Worm (Caenorhabditis elegans) whole organism, late embryonic: ENCODE measurements around the gene D1053.3.
A peak's percentile ranks its signal among the peaks of the same experiment; 100 is the strongest.

Experiments used
- C08G9.2 ChIP-seq: sonication (generic microtip); optimal IDR thresholded peaks from 2 replicates; lab custom pipeline; 2016; ENCODE audit warnings: mild to moderate bottlenecking, missing genetic modification characterization, moderate library complexity, missing compliant biosample characterization
- C38D4.7 ChIP-seq: fragments of 200-800 bp; sonication (Bioruptor generic); optimal IDR thresholded peaks from 2 replicates; lab custom pipeline; 2018; ENCODE audit warnings: mild to moderate bottlenecking, missing genetic modification characterization, moderate library complexity, missing compliant biosample characterization
- F13H6.1 ChIP-seq: sonication (generic microtip); optimal IDR thresholded peaks from 2 replicates; lab custom pipeline; 2016; ENCODE audit warnings: missing genetic modification characterization, missing compliant biosample characterization
- Y22D7AL.16 ChIP-seq: sonication (generic microtip); optimal IDR thresholded peaks from 2 replicates; lab custom pipeline; 2016; ENCODE audit warnings: missing genetic modification characterization, missing compliant biosample characterization
- ceh-14 ChIP-seq: sonication (generic microtip); optimal IDR thresholded peaks from 2 replicates; lab custom pipeline; 2016; ENCODE audit warnings: missing genotype, missing genetic modification characterization, missing compliant biosample characterization
- ceh-18 ChIP-seq: sonication (generic microtip); optimal IDR thresholded peaks from 2 replicates; lab custom pipeline; 2016; ENCODE audit warnings: missing genetic modification characterization, missing compliant biosample characterization
- ceh-19 ChIP-seq: fragments of 200-800 bp; sonication (Bioruptor generic); optimal IDR thresholded peaks from 2 replicates; lab custom pipeline; 2018; ENCODE audit warnings: mild to moderate bottlenecking, missing genetic modification characterization, missing compliant biosample characterization
- ceh-2 ChIP-seq: sonication (generic microtip); optimal IDR thresholded peaks from 2 replicates; lab custom pipeline; 2016; ENCODE audit warnings: missing genotype, missing genetic modification characterization, missing compliant biosample characterization
- ceh-22 ChIP-seq: sonication (generic microtip); optimal IDR thresholded peaks from 2 replicates; lab custom pipeline; 2017; ENCODE audit warnings: missing biosample characterization, missing genetic modification characterization
- ceh-24 ChIP-seq: sonication (generic microtip); optimal IDR thresholded peaks from 2 replicates; lab custom pipeline; 2016; ENCODE audit warnings: mild to moderate bottlenecking, missing genetic modification characterization, missing compliant biosample characterization
- ceh-45 ChIP-seq: fragments of 200-800 bp; sonication (Bioruptor generic); IDR thresholded peaks from 2 replicates; pipeline ENCODE4 v1.3.6; 2022; ENCODE audit warnings: missing genetic modification reagents, missing genetic modification characterization, missing compliant biosample characterization
- dmd-4 ChIP-seq: sonication (generic microtip); optimal IDR thresholded peaks from 2 replicates; lab custom pipeline; 2016; ENCODE audit warnings: borderline replicate concordance, missing genetic modification characterization, missing compliant biosample characterization
- dve-1 ChIP-seq: sonication (generic microtip); optimal IDR thresholded peaks from 2 replicates; lab custom pipeline; 2017; ENCODE audit warnings: antibody characterized with exemption, mild to moderate bottlenecking, missing genetic modification characterization, missing compliant biosample characterization
- elt-4 ChIP-seq: sonication (generic microtip); optimal IDR thresholded peaks from 2 replicates; lab custom pipeline; 2016; ENCODE audit warnings: missing genetic modification characterization, missing compliant biosample characterization
- ets-4 ChIP-seq: sonication (generic microtip); optimal IDR thresholded peaks from 2 replicates; lab custom pipeline; 2016; ENCODE audit warnings: missing genetic modification characterization, missing compliant biosample characterization
- fkh-10 ChIP-seq: fragments of 150-350 bp; optimal IDR thresholded peaks from 2 replicates; lab custom pipeline; 2014; ENCODE audit warnings: missing biosample characterization, missing genetic modification reagents, missing genetic modification characterization
- fkh-6 ChIP-seq: sonication (generic microtip); optimal IDR thresholded peaks from 2 replicates; lab custom pipeline; 2016; ENCODE audit warnings: missing genetic modification characterization, missing compliant biosample characterization
- hlh-15 ChIP-seq: sonication (generic microtip); optimal IDR thresholded peaks from 2 replicates; lab custom pipeline; 2016; ENCODE audit warnings: missing genetic modification characterization, missing compliant biosample characterization
- hlh-30 ChIP-seq: sonication (generic microtip); optimal IDR thresholded peaks from 2 replicates; lab custom pipeline; 2017; ENCODE audit warnings: antibody characterized with exemption, missing genetic modification characterization, missing compliant biosample characterization; ENCODE audit not compliant: insufficient read depth
- hlh-8 ChIP-seq: sonication (generic microtip); optimal IDR thresholded peaks from 2 replicates; lab custom pipeline; 2016; ENCODE audit warnings: missing genotype, missing genetic modification characterization, missing compliant biosample characterization
- lin-11 ChIP-seq: fragments of 200-800 bp; sonication (Bioruptor generic); optimal IDR thresholded peaks from 2 replicates; lab custom pipeline; 2018; ENCODE audit warnings: mild to moderate bottlenecking, missing genetic modification characterization, missing compliant biosample characterization
- mec-3 ChIP-seq: sonication (generic microtip); optimal IDR thresholded peaks from 2 replicates; lab custom pipeline; 2016; ENCODE audit warnings: borderline replicate concordance, missing genetic modification characterization, missing compliant biosample characterization
- nhr-11 ChIP-seq: fragments of 150-350 bp; optimal IDR thresholded peaks from 2 replicates; lab custom pipeline; 2014; ENCODE audit warnings: missing biosample characterization, missing genetic modification characterization
- npax-4 ChIP-seq: sonication (generic microtip); optimal IDR thresholded peaks from 2 replicates; lab custom pipeline; 2016; ENCODE audit warnings: missing genetic modification characterization, missing compliant biosample characterization
- odd-2 ChIP-seq: sonication (generic microtip); optimal IDR thresholded peaks from 2 replicates; lab custom pipeline; 2017; ENCODE audit warnings: antibody characterized with exemption, mild to moderate bottlenecking, missing genetic modification characterization, missing compliant biosample characterization
- pax-1 ChIP-seq: fragments of 150-350 bp; optimal IDR thresholded peaks from 2 replicates; lab custom pipeline; 2014; ENCODE audit warnings: missing biosample characterization, missing genetic modification characterization
- pha-2 ChIP-seq: sonication (generic microtip); optimal IDR thresholded peaks from 2 replicates; lab custom pipeline; 2017; ENCODE audit warnings: mild to moderate bottlenecking, missing genetic modification characterization, missing compliant biosample characterization
- pros-1 ChIP-seq: fragments of 150-350 bp; optimal IDR thresholded peaks from 2 replicates; lab custom pipeline; 2014; ENCODE audit warnings: missing biosample characterization, missing genetic modification reagents, missing genetic modification characterization
- ref-2 ChIP-seq: sonication (generic microtip); optimal IDR thresholded peaks from 2 replicates; lab custom pipeline; 2016; ENCODE audit warnings: missing genetic modification characterization, missing compliant biosample characterization
- sdc-2 ChIP-seq: sonication (generic microtip); optimal IDR thresholded peaks from 2 replicates; lab custom pipeline; 2016; ENCODE audit warnings: missing genotype, missing genetic modification characterization, missing compliant biosample characterization
- sox-2 ChIP-seq: fragments of 200-800 bp; sonication (Bioruptor generic); IDR thresholded peaks from 2 replicates; pipeline ENCODE4 v1.3.6; 2022; ENCODE audit warnings: missing genetic modification reagents, missing genetic modification characterization, missing compliant biosample characterization
- sox-4 ChIP-seq: sonication (generic microtip); optimal IDR thresholded peaks from 2 replicates; lab custom pipeline; 2017; ENCODE audit warnings: mild to moderate bottlenecking, missing genetic modification characterization, inconsistent platforms, missing compliant biosample characterization
- syd-9 ChIP-seq: sonication (generic microtip); optimal IDR thresholded peaks from 2 replicates; lab custom pipeline; 2016; ENCODE audit warnings: mild to moderate bottlenecking, missing genetic modification characterization, moderate library complexity, missing compliant biosample characterization
- tbx-2 ChIP-seq: sonication (generic microtip); optimal IDR thresholded peaks from 2 replicates; lab custom pipeline; 2016; ENCODE audit warnings: missing genetic modification characterization, missing compliant biosample characterization
- tbx-7 ChIP-seq: sonication (generic microtip); optimal IDR thresholded peaks from 2 replicates; lab custom pipeline; 2016; ENCODE audit warnings: missing genotype, missing genetic modification characterization, missing compliant biosample characterization
- ttx-3 ChIP-seq: sonication (generic microtip); optimal IDR thresholded peaks from 2 replicates; lab custom pipeline; 2016; ENCODE audit warnings: missing genetic modification reagents, missing genetic modification characterization, missing compliant biosample characterization
- unc-42 ChIP-seq: sonication (generic microtip); optimal IDR thresholded peaks from 2 replicates; lab custom pipeline; 2016; ENCODE audit warnings: missing genotype, missing genetic modification characterization, missing compliant biosample characterization
- unc-86 ChIP-seq: sonication (generic microtip); optimal IDR thresholded peaks from 2 replicates; lab custom pipeline; 2016; ENCODE audit warnings: missing genetic modification characterization, missing compliant biosample characterization
- zip-5 ChIP-seq: sonication (generic microtip); optimal IDR thresholded peaks from 2 replicates; lab custom pipeline; 2016; ENCODE audit warnings: missing genetic modification characterization, missing compliant biosample characterization

Gene D1053.3

ce11 chrX:11718751-11719150 is 18.2 kb downstream of the D1053.3 start:
- TF ChIP-seq zip-5 (tag; lab: Kevin White, UChicago) (no peak), odd-2 (tag; lab: Kevin White, UChicago) (no peak), hlh-30 (no peak), unc-42 (tag; lab: Kevin White, UChicago) (no peak), ceh-18 (tag; lab: Kevin White, UChicago) (peak; percentile 14), ceh-24 (tag; lab: Kevin White, UChicago) (no peak)

ce11 chrX:11716463-11716960 is 20.4 kb downstream of the D1053.3 start, which contains the start of gene C44C10.9:
Gene C44C10.9 (minus strand): TSS chrX:11716513.
- TF ChIP-seq tbx-2 (no peak), ceh-14 (tag; lab: Kevin White, UChicago) (no peak), pros-1 (no peak), syd-9 (tag; lab: Kevin White, UChicago) (no peak), hlh-30 (no peak), fkh-6 (tag; lab: Kevin White, UChicago) (no peak), dmd-4 (no peak), elt-4 (tag; lab: Kevin White, UChicago) (no peak), Y22D7AL.16 (no peak), odd-2 (tag; lab: Kevin White, UChicago) (no peak), ref-2 (no peak), pax-1 (tag; lab: Kevin White, UChicago) (no peak), dve-1 (no peak), fkh-10 (GFP tag; lab: Kevin White, UChicago) (no peak), ceh-22 (no peak), unc-86 (no peak), unc-42 (tag; lab: Kevin White, UChicago) (no peak)

ce11 chrX:11712230-11712853 is 24.6 kb downstream of the D1053.3 start, which contains the start of gene col-180:
Gene col-180 (minus strand): TSS chrX:11712280.
- TF ChIP-seq ceh-45 (GFP tag; lab: Robert Waterston, UW) (no peak), ceh-14 (tag; lab: Kevin White, UChicago) (no peak), ceh-18 (tag; lab: Kevin White, UChicago) (no peak), unc-86 (no peak), F13H6.1 (no peak), mec-3 (no peak), lin-11 (tag; lab: Kevin White, UChicago) (no peak), ttx-3 (tag; lab: Kevin White, UChicago) (no peak), ets-4 (tag; lab: Kevin White, UChicago) (no peak), nhr-11 (tag; lab: Kevin White, UChicago) (no peak), C38D4.7 (no peak), syd-9 (tag; lab: Kevin White, UChicago) (no peak), pha-2 (tag; lab: Kevin White, UChicago) (no peak), ceh-24 (tag; lab: Kevin White, UChicago) (no peak), ceh-2 (no peak), C08G9.2 (tag; lab: Kevin White, UChicago) (no peak), npax-4 (no peak), ceh-19 (GFP tag; lab: Kevin White, UChicago) (no peak)

ce11 chrX:11711437-11712080 is 25.4 kb downstream of the D1053.3 start:
- TF ChIP-seq tbx-7 (tag; lab: Kevin White, UChicago) (no peak), sox-2 (no peak), ceh-45 (GFP tag; lab: Robert Waterston, UW) (0 out of 2 replicates have a peak, but pooled peaks have one; percentile 14), sdc-2 (tag; lab: Kevin White, UChicago) (no peak), npax-4 (no peak), hlh-15 (tag; lab: Kevin White, UChicago) (no peak), elt-4 (tag; lab: Kevin White, UChicago) (peak; percentile 69), dmd-4 (no peak), sox-4 (tag; lab: Kevin White, UChicago) (no peak), hlh-8 (tag; lab: Kevin White, UChicago) (no peak)
